Fruit fly (Drosophila melanogaster): ENCODE data around the gene Eig71Ef.

Eig71Ef gene

dm6 chr3L:15678284-15678683 is 21.1 kb upstream of the Eig71Ef start (continued):
- TF ChIP-seq CG17359 (tag; optimal IDR thresholded peaks at IDR 0.05) (no peak), Dref (GFP tag; IDR thresholded peaks at IDR 0.05) (no peak), CkIIα-i1 (GFP tag; IDR thresholded peaks at IDR 0.05) (no peak), dmrt99B (tag; optimal IDR thresholded peaks at IDR 0.05) (no peak), pnt (GFP tag; optimal IDR thresholded peaks at IDR 0.05) (no peak), esg (GFP tag; conservative IDR thresholded peaks at IDR 0.05) (no peak), nmo (GFP tag; optimal IDR thresholded peaks at IDR 0.05) (peak; percentile 36), CG7963 (GFP tag; IDR thresholded peaks at IDR 0.05; ENCODE audit: partially characterized antibody) (peak; percentile 69; the same call in 2 of the 3 replicates), Asciz (GFP tag; optimal IDR thresholded peaks at IDR 0.05) (no peak), CG1529 (GFP tag; optimal IDR thresholded peaks at IDR 0.05) (no peak), corto (GFP tag; optimal IDR thresholded peaks at IDR 0.05) (no peak), lov (optimal IDR thresholded peaks at IDR 0.05) (no peak), lov (GFP tag; IDR thresholded peaks at IDR 0.05) (no peak), Opbp (GFP tag; IDR thresholded peaks at IDR 0.05; ENCODE audit: partially characterized antibody) (peak; percentile 86; the same call in 2 of the 3 replicates), zen2 (GFP tag; IDR thresholded peaks at IDR 0.05; ENCODE audit: partially characterized antibody) (no peak), row (GFP tag; IDR thresholded peaks at IDR 0.05) (no peak), eyg (GFP tag; optimal IDR thresholded peaks at IDR 0.05) (no peak), Nf-YB (GFP tag; optimal IDR thresholded peaks at IDR 0.05) (no peak), nau (GFP tag; optimal IDR thresholded peaks at IDR 0.05) (no peak), CG4617 (GFP tag; optimal IDR thresholded peaks at IDR 0.05; ENCODE audit: borderline replicate concordance) (no peak), ci (GFP tag; IDR thresholded peaks at IDR 0.05) (no peak), ato (GFP tag; IDR thresholded peaks at IDR 0.05; ENCODE audit: partially characterized antibody) (peak; percentile 45; the same call in 1 of the 2 replicates), CG4404 (GFP tag; IDR thresholded peaks at IDR 0.05) (no peak), CG15696 (tag; optimal IDR thresholded peaks at IDR 0.05) (no peak), caup (GFP tag; optimal IDR thresholded peaks at IDR 0.05; ENCODE audit: severe bottlenecking) (no peak), sob (GFP tag; IDR thresholded peaks at IDR 0.05) (no peak), pita (GFP tag; optimal IDR thresholded peaks at IDR 0.05) (no peak), Sry-δ (GFP tag; optimal IDR thresholded peaks at IDR 0.05) (no peak), mld (GFP tag; IDR thresholded peaks at IDR 0.05; ENCODE audit: partially characterized antibody) (peak; percentile 79; the same call in 2 of the 3 replicates), cg (GFP tag; optimal IDR thresholded peaks at IDR 0.05) (no peak), H15 (GFP tag; IDR thresholded peaks at IDR 0.05) (no peak), bbx (GFP tag; IDR thresholded peaks at IDR 0.05; ENCODE audit: partially characterized antibody) (peak; percentile 92), CG12236 (GFP tag; optimal IDR thresholded peaks at IDR 0.05) (no peak), CG17802 (tag; optimal IDR thresholded peaks at IDR 0.05) (no peak), HLH4C (GFP tag; IDR thresholded peaks at IDR 0.05; ENCODE audit: partially characterized antibody) (0 out of 3 replicates have a peak, but pooled peaks have one; percentile 45), CG31365 (tag; optimal IDR thresholded peaks at IDR 0.05) (no peak), CG1024 (GFP tag; IDR thresholded peaks at IDR 0.05) (no peak), abd-A (tag; optimal IDR thresholded peaks at IDR 0.05) (no peak), CG18599 (GFP tag; optimal IDR thresholded peaks at IDR 0.05) (no peak), CG42726 (GFP tag; IDR thresholded peaks at IDR 0.05; ENCODE audit: partially characterized antibody) (peak; percentile 78; the same call in 1 of the 2 replicates), Ets65A (GFP tag) (peak; percentile 40), mam (GFP tag; optimal IDR thresholded peaks at IDR 0.05) (no peak), H2.0 (GFP tag; IDR thresholded peaks at IDR 0.05) (no peak), vnd (GFP tag; IDR thresholded peaks at IDR 0.05; ENCODE audit: partially characterized antibody) (0 out of 3 replicates have a peak, but pooled peaks have one; percentile 27), Kr (GFP tag; optimal IDR thresholded peaks at IDR 0.05) (peak; percentile 53), tll (GFP tag; optimal IDR thresholded peaks at IDR 0.05) (no peak), CG7839 (tag; optimal IDR thresholded peaks at IDR 0.05) (no peak), CG3726 (GFP tag; IDR thresholded peaks at IDR 0.05) (0 out of 3 replicates have a peak, but pooled peaks have one; percentile 24), PHDP (tag; optimal IDR thresholded peaks at IDR 0.05) (no peak)

All from whole organism, embryonic.